Worm (Caenorhabditis elegans) whole organism, midembryonic: ENCODE data around the gene C28H8.3.
A peak's percentile ranks its signal among the peaks of the same experiment; 100 is the strongest.

Source experiments
- T22C8.4 ChIP-seq: fragments of 200-800 bp; sonication (Bioruptor generic); IDR thresholded peaks from 2 replicates; pipeline ENCODE4 v1.3.6; 2022; ENCODE audit warnings: missing genetic modification characterization, missing compliant biosample characterization
- cog-1 ChIP-seq: sonication (generic microtip); optimal IDR thresholded peaks from 2 replicates; lab custom pipeline; 2016; ENCODE audit warnings: missing genetic modification characterization, missing compliant biosample characterization
- flt-1 ChIP-seq: fragments of 200-800 bp; sonication (Bioruptor generic); IDR thresholded peaks from 2 replicates; pipeline ENCODE4 v1.3.6; 2022; ENCODE audit warnings: missing genetic modification characterization, missing compliant biosample characterization
- klf-2 ChIP-seq: fragments of 200-800 bp; sonication (Bioruptor generic); conservative IDR thresholded peaks from 2 replicates; pipeline ENCODE4 v1.3.6; 2022; ENCODE audit warnings: missing genetic modification reagents, missing genetic modification characterization, missing compliant biosample characterization
- med-1 ChIP-seq: sonication (generic microtip); optimal IDR thresholded peaks from 2 replicates; lab custom pipeline; 2017; ENCODE audit warnings: missing genetic modification characterization, mild to moderate bottlenecking, missing compliant biosample characterization, antibody characterized with exemption, missing genetic modification reagents; ENCODE audit not compliant: insufficient read depth
- ref-1 ChIP-seq: fragments of 200-800 bp; sonication (Bioruptor generic); conservative IDR thresholded peaks from 2 replicates; pipeline ENCODE4 v1.3.6; 2022; ENCODE audit warnings: missing genetic modification reagents, missing genetic modification characterization, missing compliant biosample characterization
- tab-1 ChIP-seq: fragments of 200-800 bp; sonication (Bioruptor generic); IDR thresholded peaks from 2 replicates; pipeline ENCODE4 v1.3.6; 2022; ENCODE audit warnings: missing genetic modification characterization, missing compliant biosample characterization
- ztf-23 ChIP-seq: fragments of 200-800 bp; sonication (Bioruptor generic); IDR thresholded peaks from 2 replicates; pipeline ENCODE4 v1.3.6; 2022; ENCODE audit warnings: missing genetic modification reagents, missing genetic modification characterization, missing compliant biosample characterization
- ztf-29 ChIP-seq: fragments of 200-800 bp; sonication (Bioruptor generic); IDR thresholded peaks from 2 replicates; pipeline ENCODE4 v1.3.6; 2022; ENCODE audit warnings: missing genetic modification reagents, missing genetic modification characterization, missing compliant biosample characterization

Gene C28H8.3

DNA sequence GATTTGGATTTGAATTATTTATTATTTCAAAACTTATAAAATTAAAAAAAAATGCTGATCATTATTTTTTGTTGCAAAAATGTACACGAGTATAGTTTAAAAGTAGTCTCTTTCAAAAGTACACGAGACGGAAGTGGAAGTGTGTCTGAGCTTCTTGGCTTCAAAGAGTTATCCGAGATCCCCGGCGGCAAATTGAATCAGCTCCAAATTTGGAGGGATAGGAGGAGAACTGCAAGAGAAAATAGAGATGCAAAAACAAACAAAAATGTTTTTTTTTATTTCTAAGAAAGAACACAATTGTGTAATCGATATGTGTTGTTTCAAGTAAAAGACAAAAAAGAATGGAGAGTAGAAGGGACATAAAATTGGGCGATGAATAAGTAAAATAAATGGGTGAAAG lies 5.9 kb upstream of the C28H8.3 start:
- no peak for TF ChIP-seq flt-1 (GFP tag; lab: Robert Waterston, UW)
- TF ChIP-seq klf-2 (GFP tag; lab: Robert Waterston, UW) = no peak
- no peak for TF ChIP-seq T22C8.4 (GFP tag; lab: Robert Waterston, UW)
- no peak for TF ChIP-seq cog-1 (tag; lab: Kevin White, UChicago)
- TF ChIP-seq ztf-29 = no peak

DNA sequence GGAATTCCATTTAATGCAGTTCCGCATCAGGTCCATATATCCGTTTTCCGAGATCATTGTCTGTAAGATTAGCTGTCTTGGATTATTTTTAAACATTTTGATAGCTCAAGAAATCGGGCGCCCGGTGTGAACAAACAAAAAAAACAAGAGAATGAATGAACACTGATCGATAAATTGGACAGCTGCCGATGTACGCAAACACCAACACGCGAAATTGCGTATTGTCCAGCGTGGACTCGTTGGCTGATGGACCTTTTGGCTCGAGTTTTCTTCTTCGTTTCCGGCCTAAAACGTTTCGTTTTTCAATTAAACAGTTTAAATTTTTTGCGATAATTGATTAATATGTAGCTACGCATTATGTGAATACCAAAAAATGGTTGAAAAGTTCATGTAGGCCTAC lies 2.4 kb upstream of the C28H8.3 start, which contains the start of gene dpff-1:
TSS of gene dpff-1 (minus strand) at position 288 of the 400 bp plus-strand sequence.
- TF ChIP-seq ztf-29 (no peak), T22C8.4 (GFP tag; lab: Robert Waterston, UW) (peak; percentile 80), tab-1 (GFP tag; lab: Robert Waterston, UW) (no peak), cog-1 (tag; lab: Kevin White, UChicago) (no peak)

- TF ChIP-seq med-1 = no peak
- TF ChIP-seq cog-1 (tag; lab: Kevin White, UChicago) = no peak
- no peak for TF ChIP-seq flt-1 (GFP tag; lab: Robert Waterston, UW)
- no peak for TF ChIP-seq ztf-23 (GFP tag; lab: Robert Waterston, UW)
- TF ChIP-seq ref-1 (GFP tag; lab: Robert Waterston, UW) = no peak
- TF ChIP-seq T22C8.4 (GFP tag; lab: Robert Waterston, UW) = no peak
- no peak for TF ChIP-seq tab-1 (GFP tag; lab: Robert Waterston, UW)
- no peak for TF ChIP-seq klf-2 (GFP tag; lab: Robert Waterston, UW)
- no peak for TF ChIP-seq ztf-29
Measured at ce11 chrIII:5906749-5907148, 1.8 kb upstream of the C28H8.3 start, which contains the start of gene erd-2.2. Gene erd-2.2 (plus strand): TSS chrIII:5907049.

- TF ChIP-seq flt-1 (GFP tag; lab: Robert Waterston, UW) (no peak), klf-2 (GFP tag; lab: Robert Waterston, UW) (no peak), T22C8.4 (GFP tag; lab: Robert Waterston, UW) (no peak)
Measured at ce11 chrIII:5914717-5915116, 6.2 kb downstream of the C28H8.3 start.

DNA sequence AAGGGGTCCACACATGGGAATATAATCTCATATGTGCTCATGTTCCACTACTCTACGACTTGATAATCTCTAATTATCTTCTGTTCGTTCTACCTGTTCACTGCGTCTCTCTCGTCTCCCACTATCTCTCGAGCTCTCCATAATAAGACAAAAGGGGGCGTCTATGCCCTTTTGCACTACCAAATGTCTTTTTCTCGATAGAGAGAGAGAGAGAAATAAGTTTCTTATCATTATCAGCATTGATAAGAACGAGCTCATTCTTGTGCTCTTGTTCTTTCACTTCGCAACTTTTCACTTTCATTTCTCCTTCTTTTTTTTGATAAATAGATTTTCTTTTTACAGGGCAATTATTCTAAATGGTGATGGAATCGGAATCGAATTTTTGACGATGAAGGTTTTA lies 7.4 kb downstream of the C28H8.3 start:
- TF ChIP-seq ztf-23 (GFP tag; lab: Robert Waterston, UW) = no peak
- TF ChIP-seq cog-1 (tag; lab: Kevin White, UChicago) = no peak
- no peak for TF ChIP-seq ref-1 (GFP tag; lab: Robert Waterston, UW)
- no peak for TF ChIP-seq klf-2 (GFP tag; lab: Robert Waterston, UW)
- no peak for TF ChIP-seq ztf-29
- no peak for TF ChIP-seq flt-1 (GFP tag; lab: Robert Waterston, UW)

DNA sequence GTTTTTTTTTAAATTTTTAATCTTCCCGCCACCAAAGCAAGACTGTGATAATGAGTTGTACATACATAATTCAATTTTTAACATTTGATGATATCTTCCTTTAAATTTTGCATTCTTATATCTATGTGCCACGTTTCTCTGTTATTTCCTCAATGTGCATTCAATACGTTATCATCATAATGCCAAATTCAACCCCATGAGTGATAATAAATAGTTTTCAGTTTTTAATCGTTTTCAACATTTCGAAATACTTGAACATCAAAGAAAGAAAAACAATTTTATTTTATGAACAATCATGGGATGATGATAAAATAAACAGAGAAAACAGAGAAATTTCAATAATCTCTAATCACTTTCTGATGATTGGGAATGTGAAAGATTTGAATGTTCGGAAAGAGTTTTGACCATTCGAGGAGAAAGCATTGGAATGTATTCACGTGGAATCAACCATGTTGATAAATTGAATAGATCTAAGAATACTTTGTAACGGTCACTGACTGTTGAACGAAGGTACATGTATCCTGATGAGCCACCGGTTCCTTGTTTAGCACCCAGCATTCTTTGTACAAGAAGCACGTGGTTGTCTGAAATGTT lies 9.0 kb downstream of the C28H8.3 start:
- no peak for TF ChIP-seq med-1
- no peak for TF ChIP-seq tab-1 (GFP tag; lab: Robert Waterston, UW)

ce11 chrIII:5919799-5920387 lies 11.4 kb downstream of the C28H8.3 start, which contains the start of the genes tdo-2 and C28H8.2:
Gene tdo-2 (minus strand): TSS chrIII:5919955.
Gene C28H8.2 (plus strand): TSS chrIII:5920322.
- no peak for TF ChIP-seq ref-1 (GFP tag; lab: Robert Waterston, UW)
- no peak for TF ChIP-seq klf-2 (GFP tag; lab: Robert Waterston, UW)
- no peak for TF ChIP-seq cog-1 (tag; lab: Kevin White, UChicago)
- no peak for TF ChIP-seq ztf-29
- TF ChIP-seq tab-1 (GFP tag; lab: Robert Waterston, UW) = no peak
- TF ChIP-seq flt-1 (GFP tag; lab: Robert Waterston, UW) = no peak
- no peak for TF ChIP-seq med-1
- no peak for TF ChIP-seq T22C8.4 (GFP tag; lab: Robert Waterston, UW)
- TF ChIP-seq ztf-23 (GFP tag; lab: Robert Waterston, UW) = no peak

- TF ChIP-seq ztf-29 = no peak
- TF ChIP-seq T22C8.4 (GFP tag; lab: Robert Waterston, UW) = no peak
Measured at ce11 chrIII:5921067-5921678, 12.7 kb downstream of the C28H8.3 start.

- TF ChIP-seq cog-1 (tag; lab: Kevin White, UChicago) (no peak), tab-1 (GFP tag; lab: Robert Waterston, UW) (no peak), ref-1 (GFP tag; lab: Robert Waterston, UW) (no peak), med-1 (no peak), flt-1 (GFP tag; lab: Robert Waterston, UW) (no peak), ztf-23 (GFP tag; lab: Robert Waterston, UW) (no peak), klf-2 (GFP tag; lab: Robert Waterston, UW) (no peak), ztf-29 (no peak), T22C8.4 (GFP tag; lab: Robert Waterston, UW) (no peak)
Measured at ce11 chrIII:5922236-5922635, 13.7 kb downstream of the C28H8.3 start.

DNA sequence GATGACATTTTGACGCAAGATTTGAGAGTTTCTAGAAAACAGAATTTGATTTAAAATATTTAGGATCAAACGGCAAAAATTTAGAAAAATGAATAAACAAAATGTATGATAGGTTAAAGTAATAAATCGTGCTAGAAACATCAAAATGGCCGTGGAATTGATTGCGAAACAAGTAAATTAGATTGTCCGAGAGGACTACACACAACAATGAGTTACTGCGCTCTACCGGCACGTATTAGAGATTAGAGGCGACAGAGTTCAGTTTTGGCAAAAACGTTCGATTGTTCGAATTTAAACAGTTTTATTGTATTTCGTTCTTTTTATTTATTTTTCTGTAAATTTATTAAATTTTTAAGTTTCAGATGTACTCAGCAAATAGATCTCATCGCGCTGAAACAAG lies 17.2 kb downstream of the C28H8.3 start, which contains the start of the genes dnc-2 and bcl-7:
TSS of gene dnc-2 (minus strand) at position 33 of the 400 bp plus-strand sequence.
TSS of gene bcl-7 (plus strand) at position 363 of the 400 bp plus-strand sequence.
- TF ChIP-seq med-1 = no peak
- TF ChIP-seq flt-1 (GFP tag; lab: Robert Waterston, UW) = no peak
- no peak for TF ChIP-seq T22C8.4 (GFP tag; lab: Robert Waterston, UW)
- TF ChIP-seq ref-1 (GFP tag; lab: Robert Waterston, UW) = no peak
- TF ChIP-seq tab-1 (GFP tag; lab: Robert Waterston, UW) = no peak
- TF ChIP-seq ztf-23 (GFP tag; lab: Robert Waterston, UW) = no peak
- TF ChIP-seq klf-2 (GFP tag; lab: Robert Waterston, UW) = no peak
